Worm (Caenorhabditis elegans): ENCODE measurements around the gene K08F8.15.

ce11 chrII:8808482-8808881 is 41.9 kb downstream of the K08F8.15 start, which contains the start of gene F07H5.10:
- TF ChIP-seq egl-43 (GFP tag; IDR thresholded peaks at IDR 0.05) (no peak), nhr-237 (tag; optimal IDR thresholded peaks at IDR 0.05) (no peak), F37D6.2 (tag; optimal IDR thresholded peaks at IDR 0.05) (no peak), mes-2 (tag; optimal IDR thresholded peaks at IDR 0.05; ENCODE audit: poor library complexity, severe bottlenecking) (no peak), unc-130 (GFP tag; optimal IDR thresholded peaks at IDR 0.05) (no peak), zag-1 (tag; optimal IDR thresholded peaks at IDR 0.05) (no peak), lin-39 (tag; optimal IDR thresholded peaks at IDR 0.05) (no peak), lim-7 (GFP tag; IDR thresholded peaks at IDR 0.05) (no peak)

All from whole organism, L4 larva.